Fruit fly (Drosophila melanogaster) whole organism, larva: ENCODE results near the gene CG9512.

Experiments
- noc ChIP-seq: fragments of 200-800 bp; sonication (Bioruptor generic); optimal IDR thresholded peaks from 3 replicates; lab custom pipeline; 2019; ENCODE audit warnings: missing biosample characterization, mild to moderate bottlenecking, missing genetic modification characterization, moderate library complexity

Gene CG9512

DNA sequence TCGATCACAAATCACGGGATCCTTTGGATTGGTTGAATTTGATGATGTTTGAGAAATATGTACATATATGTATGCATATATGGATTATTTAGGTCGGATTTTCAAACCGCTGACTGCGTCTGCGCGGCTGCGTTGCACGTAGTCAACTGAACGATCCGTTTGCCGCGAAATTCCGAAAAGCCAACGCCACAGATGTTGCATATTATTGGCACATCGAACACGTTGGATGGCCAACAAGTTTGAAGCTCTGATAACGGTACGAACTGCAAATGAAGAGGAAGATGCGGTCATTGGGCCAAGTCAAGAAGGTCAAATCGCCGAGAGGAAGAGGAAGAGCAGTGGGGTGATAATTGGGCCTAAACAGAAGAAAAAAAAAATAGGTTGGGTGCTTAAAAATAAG is 34.3 kb downstream of the CG9512 start, which contains the start of gene CG9518:
TSS of gene CG9518 (minus strand) at position 154 of the 400 bp plus-strand sequence.
- no peak for TF ChIP-seq noc (tag; lab: Kevin White, UChicago)

DNA sequence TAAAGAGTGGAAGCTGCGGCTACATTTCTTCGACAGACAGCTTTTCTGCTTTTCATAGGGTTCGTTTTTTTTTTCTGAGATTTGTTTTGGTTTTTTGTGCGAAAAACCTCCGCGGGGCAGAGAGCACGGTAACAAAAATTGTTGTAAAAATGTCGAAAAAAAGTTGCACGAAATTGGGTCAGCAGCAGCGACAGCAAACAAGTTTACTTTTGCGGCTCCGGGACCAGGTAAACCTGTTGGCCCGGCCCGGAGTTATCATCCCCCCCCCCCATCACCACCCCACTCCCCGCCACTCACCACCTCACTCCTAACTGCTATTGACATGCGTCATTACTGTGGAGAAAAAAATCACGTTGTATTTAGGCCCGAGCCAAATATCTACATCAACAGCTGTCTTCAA is 36.9 kb downstream of the CG9512 start:
- TF ChIP-seq noc (tag; lab: Kevin White, UChicago): no peak

DNA sequence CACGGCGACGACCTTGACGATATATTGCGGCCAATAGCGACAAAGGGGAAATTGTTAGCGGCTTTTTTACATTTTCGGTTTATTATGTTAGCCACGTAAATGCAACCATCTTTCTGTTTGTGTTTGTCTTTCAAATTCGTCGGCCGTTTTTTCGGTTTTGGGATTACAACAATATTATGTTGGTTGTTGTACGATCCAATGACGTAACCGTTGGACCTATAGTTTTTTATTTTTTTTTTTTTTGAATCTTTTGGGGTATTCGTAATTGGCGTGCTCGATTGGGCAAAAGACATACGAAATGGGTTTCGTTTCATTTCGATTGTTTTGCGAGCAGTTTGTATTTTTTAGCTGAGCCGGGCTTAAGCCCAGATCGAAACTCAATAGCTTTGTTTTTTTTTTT is 38.4 kb downstream of the CG9512 start:
- TF ChIP-seq noc (tag; lab: Kevin White, UChicago): no peak

DNA sequence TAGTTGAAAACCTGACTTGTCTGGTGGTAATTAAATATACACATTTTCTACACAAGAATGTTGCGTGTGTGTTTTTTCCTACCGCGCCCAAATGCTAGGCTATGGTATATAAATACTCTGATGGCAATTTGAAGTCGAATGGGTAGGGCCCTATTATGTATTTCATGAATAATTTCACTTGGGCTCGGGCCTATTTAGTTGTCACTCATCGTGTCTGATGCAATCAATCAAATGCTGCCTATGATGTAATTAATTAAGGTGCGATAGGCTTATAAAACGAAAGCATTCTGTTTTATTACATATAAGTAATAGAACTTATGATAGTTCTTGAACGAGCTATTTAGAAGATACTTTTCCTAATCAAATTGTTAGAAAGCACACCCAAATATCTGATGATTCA is 42.9 kb downstream of the CG9512 start:
- TF ChIP-seq noc (tag; lab: Kevin White, UChicago): no peak

DNA sequence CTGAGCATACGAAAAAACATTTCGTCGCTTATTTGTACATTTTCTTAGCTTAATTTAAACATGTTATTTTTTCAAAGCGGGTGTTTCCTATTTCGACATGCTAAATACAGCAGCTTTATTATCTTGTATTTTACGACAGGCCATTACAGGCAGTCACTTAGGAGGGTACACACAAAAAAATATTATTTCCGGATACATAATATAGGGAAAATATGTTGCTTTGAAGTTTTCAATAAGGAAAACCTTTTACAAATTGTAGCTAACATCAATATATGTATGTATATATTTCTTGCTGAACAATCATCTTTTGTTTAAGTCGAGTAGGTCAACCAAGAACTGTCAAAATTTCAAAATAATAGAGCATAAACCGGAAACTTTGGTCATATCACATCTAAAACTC is 46.4 kb downstream of the CG9512 start, which contains the start of gene CG46399:
TSS of gene CG46399 (plus strand) at position 301 of the 400 bp plus-strand sequence.
- no peak for TF ChIP-seq noc (tag; lab: Kevin White, UChicago)

DNA sequence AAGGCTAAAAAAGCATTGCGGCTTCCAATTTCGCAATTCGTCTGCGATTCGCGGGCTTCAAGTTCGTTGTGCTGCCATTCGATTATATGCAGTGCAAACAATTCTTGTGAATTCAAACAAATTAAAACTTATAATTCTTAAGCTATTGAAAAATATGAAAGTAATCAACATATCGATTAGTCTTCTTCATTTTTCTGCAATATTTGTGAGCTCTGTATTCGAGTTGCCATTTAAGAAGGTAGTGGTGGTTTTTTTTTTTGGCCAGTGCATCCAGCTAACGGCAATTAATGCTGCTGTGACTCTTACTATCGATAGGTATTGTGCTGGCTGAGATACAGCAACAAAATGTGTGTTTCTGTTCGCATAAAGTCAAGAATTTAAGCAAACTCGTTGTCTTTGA is 47.5 kb downstream of the CG9512 start:
- no peak for TF ChIP-seq noc (tag; lab: Kevin White, UChicago)

DNA sequence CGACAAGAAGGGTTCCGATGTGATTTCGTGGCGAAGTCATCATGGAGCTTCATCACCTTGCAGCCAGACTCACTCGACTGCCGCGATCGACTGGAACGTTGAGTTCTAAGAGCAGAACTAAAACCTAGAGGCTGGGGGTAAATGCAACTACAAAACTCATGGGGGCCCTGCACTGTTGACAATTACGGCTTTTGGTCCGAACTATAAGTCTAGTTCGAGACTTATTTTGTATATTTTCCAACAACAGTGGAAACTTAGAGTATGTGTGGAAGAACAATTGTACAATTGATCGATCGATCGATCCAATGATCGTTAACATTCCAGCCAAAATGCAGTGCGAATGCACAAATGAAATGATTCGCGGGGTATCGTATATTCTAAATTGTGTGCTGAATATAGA is 49.1 kb downstream of the CG9512 start, which contains the start of gene CG9519:
TSS of gene CG9519 (minus strand) at position 101 of the 400 bp plus-strand sequence.
- TF ChIP-seq noc (tag; lab: Kevin White, UChicago): no peak

DNA sequence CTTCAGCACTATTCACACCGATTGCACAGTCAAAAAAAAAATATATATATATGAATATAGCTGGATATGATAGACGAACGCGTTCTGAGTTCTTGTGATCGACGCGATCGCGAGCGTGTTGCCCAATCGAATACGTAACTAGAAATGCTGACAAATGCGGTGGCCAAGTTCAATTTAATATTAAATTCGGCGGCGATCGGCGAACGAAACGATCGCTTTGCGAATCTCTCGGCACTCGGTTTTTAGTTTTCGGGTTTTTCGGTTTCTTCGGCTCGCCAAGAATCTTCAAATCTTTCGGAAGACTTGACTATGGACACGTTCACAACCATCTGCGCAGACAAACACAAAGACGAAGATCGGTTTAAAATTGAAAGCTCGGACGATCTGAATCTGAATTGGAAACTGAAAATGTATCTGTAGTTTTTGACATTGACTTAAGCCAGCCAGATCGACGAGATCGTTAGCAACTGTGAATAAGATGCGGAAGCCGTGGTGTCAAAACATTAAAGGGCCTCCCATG is 52.1 kb downstream of the CG9512 start, which contains the start of gene CG9521:
TSS of gene CG9521 (minus strand) at position 117 of the 520 bp plus-strand sequence.
- TF ChIP-seq noc (tag; lab: Kevin White, UChicago): no peak
